Fruit fly (Drosophila melanogaster) whole organism, embryonic: ENCODE data around the gene CG6340.
A peak's percentile ranks its signal among the peaks of the same experiment; 100 is the strongest.

Experiments
- Blimp-1 ChIP-seq: fragments of 200-800 bp; sonication (Bioruptor generic); optimal IDR thresholded peaks from 3 replicates; lab custom pipeline; 2018; ENCODE audit warnings: missing biosample characterization, missing genetic modification characterization, mild to moderate bottlenecking, moderate library complexity, missing genetic modification reagents
- CG11696 ChIP-seq: fragments of 200-800 bp; sonication (Bioruptor generic); IDR thresholded peaks from 2 replicates; pipeline ENCODE4 v1.3.6; 2022; ENCODE audit warnings: missing biosample characterization, missing genetic modification characterization
- CG12659 ChIP-seq: fragments of 200-800 bp; sonication (Bioruptor generic); optimal IDR thresholded peaks from 3 replicates; lab custom pipeline; 2017; ENCODE audit warnings: mild to moderate bottlenecking, missing biosample characterization, missing genetic modification reagents, missing genetic modification characterization
- CG13296 ChIP-seq: fragments of 200-800 bp; sonication (Bioruptor generic); optimal IDR thresholded peaks from 3 replicates; lab custom pipeline; 2018; ENCODE audit warnings: missing biosample characterization, mild to moderate bottlenecking, missing genetic modification characterization
- CG14441 ChIP-seq: fragments of 200-800 bp; sonication (Bioruptor generic); IDR thresholded peaks from 2 replicates; pipeline ENCODE4 v1.3.6; 2022; ENCODE audit warnings: missing biosample characterization, missing genetic modification characterization
- CG14860 ChIP-seq: fragments of 200-800 bp; sonication (Bioruptor generic); IDR thresholded peaks from 3 replicates; pipeline ENCODE4 v1.3.6; 2022; ENCODE audit warnings: missing biosample characterization, missing genetic modification characterization; ENCODE audit not compliant: partially characterized antibody
- CG15479 ChIP-seq: fragments of 200-800 bp; sonication (Bioruptor generic); optimal IDR thresholded peaks from 3 replicates; lab custom pipeline; 2019; ENCODE audit warnings: missing biosample characterization, mild to moderate bottlenecking, missing genetic modification characterization, moderate library complexity
- CG17359 ChIP-seq: fragments of 200-800 bp; sonication (Bioruptor generic); optimal IDR thresholded peaks from 3 replicates; lab custom pipeline; 2018; ENCODE audit warnings: missing biosample characterization, mild to moderate bottlenecking, missing genetic modification characterization, moderate library complexity
- CG17361 ChIP-seq: fragments of 200-800 bp; sonication (Bioruptor generic); IDR thresholded peaks from 3 replicates; pipeline ENCODE4 v1.3.6; 2022; ENCODE audit warnings: missing biosample characterization, missing genetic modification characterization
- CG2120 ChIP-seq: fragments of 200-800 bp; sonication (Bioruptor generic); optimal IDR thresholded peaks from 3 replicates; lab custom pipeline; 2016; ENCODE audit warnings: missing biosample characterization, missing genetic modification characterization
- CG2199 ChIP-seq: fragments of 200-800 bp; sonication (Bioruptor generic); IDR thresholded peaks from 3 replicates; pipeline ENCODE4 v1.3.6; 2022; ENCODE audit warnings: missing biosample characterization, missing genetic modification characterization
- CG2202 ChIP-seq: fragments of 200-800 bp; sonication (Bioruptor generic); optimal IDR thresholded peaks from 2 replicates; lab custom pipeline; 2018; ENCODE audit warnings: missing biosample characterization, mild to moderate bottlenecking, missing genetic modification characterization
- CG2678 ChIP-seq: fragments of 200-800 bp; sonication (Bioruptor generic); optimal IDR thresholded peaks from 3 replicates; lab custom pipeline; 2019; ENCODE audit warnings: missing biosample characterization, mild to moderate bottlenecking, missing genetic modification characterization, moderate library complexity
- CG31365 ChIP-seq: fragments of 200-800 bp; sonication (Bioruptor generic); optimal IDR thresholded peaks from 2 replicates; lab custom pipeline; 2018; ENCODE audit warnings: missing biosample characterization, mild to moderate bottlenecking, missing genetic modification characterization
- CG33557 ChIP-seq: fragments of 200-800 bp; sonication (Bioruptor generic); optimal IDR thresholded peaks from 2 replicates; lab custom pipeline; 2019; ENCODE audit warnings: missing biosample characterization, mild to moderate bottlenecking, missing genetic modification characterization, moderate library complexity
- CG4404 ChIP-seq: fragments of 200-800 bp; sonication (Bioruptor generic); IDR thresholded peaks from 2 replicates; pipeline ENCODE4 v1.3.6; 2022; ENCODE audit warnings: missing biosample characterization, missing genetic modification characterization
- CG4617 ChIP-seq: fragments of 200-800 bp; sonication (Bioruptor generic); optimal IDR thresholded peaks from 3 replicates; lab custom pipeline; 2016; ENCODE audit warnings: missing biosample characterization, missing genetic modification characterization, borderline replicate concordance
- CG9727 ChIP-seq: fragments of 200-800 bp; sonication (Bioruptor generic); optimal IDR thresholded peaks from 3 replicates; lab custom pipeline; 2017; ENCODE audit warnings: missing biosample characterization, mild to moderate bottlenecking, missing genetic modification characterization
- Dek ChIP-seq: fragments of 200-800 bp; sonication (Bioruptor generic); optimal IDR thresholded peaks from 3 replicates; lab custom pipeline; 2019; ENCODE audit warnings: missing biosample characterization, mild to moderate bottlenecking, missing genetic modification characterization, moderate library complexity
- Gug ChIP-seq: fragments of 200-800 bp; sonication (Bioruptor generic); IDR thresholded peaks from 4 replicates; pipeline ENCODE4 v1.3.6; 2022; ENCODE audit warnings: missing biosample characterization, missing genetic modification characterization
- Hand ChIP-seq: fragments of 200-800 bp; sonication (Bioruptor generic); optimal IDR thresholded peaks from 2 replicates; lab custom pipeline; 2017; ENCODE audit warnings: mild to moderate bottlenecking, missing biosample characterization, missing genetic modification reagents, missing genetic modification characterization
- HmgZ ChIP-seq: fragments of 200-800 bp; sonication (Bioruptor generic); optimal IDR thresholded peaks from 2 replicates; lab custom pipeline; 2018; ENCODE audit warnings: missing biosample characterization, mild to moderate bottlenecking, missing genetic modification characterization
- NFAT ChIP-seq: fragments of 200-800 bp; sonication (Bioruptor generic); IDR thresholded peaks from 2 replicates; pipeline ENCODE4 v1.3.6; 2022; ENCODE audit warnings: missing biosample characterization, missing genetic modification characterization
- Optix ChIP-seq: fragments of 200-800 bp; sonication (Bioruptor generic); IDR thresholded peaks from 3 replicates; pipeline ENCODE4 v1.3.6; 2022; ENCODE audit warnings: missing biosample characterization, missing genetic modification characterization
- Side ChIP-seq: fragments of 200-800 bp; sonication (Bioruptor generic); optimal IDR thresholded peaks from 2 replicates; lab custom pipeline; 2016; ENCODE audit warnings: missing biosample characterization, missing genetic modification characterization
- Usf ChIP-seq: fragments of 200-800 bp; sonication (Bioruptor generic); optimal IDR thresholded peaks from 2 replicates; lab custom pipeline; 2017; ENCODE audit warnings: missing genotype, missing biosample characterization, missing genetic modification characterization
- YL-1 ChIP-seq: fragments of 200-800 bp; sonication (Bioruptor generic); optimal IDR thresholded peaks from 3 replicates; lab custom pipeline; 2017; ENCODE audit warnings: missing biosample characterization, mild to moderate bottlenecking, missing genetic modification characterization
- ac ChIP-seq: fragments of 200-800 bp; sonication (Bioruptor generic); optimal IDR thresholded peaks from 3 replicates; lab custom pipeline; 2017; ENCODE audit warnings: missing biosample characterization, mild to moderate bottlenecking, missing genetic modification characterization
- ap ChIP-seq: fragments of 200-800 bp; sonication (Bioruptor generic); IDR thresholded peaks from 2 replicates; pipeline ENCODE4 v1.3.6; 2022; ENCODE audit warnings: missing biosample characterization, missing genetic modification characterization
- bsh ChIP-seq, 2 experiments: fragments of 200-800 bp; sonication (Bioruptor generic); optimal IDR thresholded peaks; 2 replicates each; lab custom pipeline; 2017 to 2018; ENCODE audit warnings: mild to moderate bottlenecking in 2 of 2, missing biosample characterization in 2 of 2, missing genetic modification characterization in 2 of 2, moderate library complexity in 1 of 2
- cg ChIP-seq: fragments of 200-800 bp; sonication (Bioruptor generic); optimal IDR thresholded peaks from 3 replicates; lab custom pipeline; 2019; ENCODE audit warnings: missing biosample characterization, mild to moderate bottlenecking, missing genetic modification characterization, moderate library complexity
- chinmo ChIP-seq: fragments of 200-800 bp; sonication (Bioruptor generic); IDR thresholded peaks from 4 replicates; pipeline ENCODE4 v1.3.6; 2022; ENCODE audit warnings: missing biosample characterization, missing genetic modification characterization; ENCODE audit not compliant: partially characterized antibody
- crc ChIP-seq: fragments of 200-800 bp; sonication (Bioruptor generic); optimal IDR thresholded peaks from 2 replicates; lab custom pipeline; 2016; ENCODE audit warnings: missing biosample characterization, missing genetic modification characterization
- crol ChIP-seq: fragments of 200-800 bp; sonication (Bioruptor generic); IDR thresholded peaks from 2 replicates; pipeline ENCODE4 v1.3.6; 2022; ENCODE audit warnings: missing biosample characterization, missing genetic modification characterization
- esg ChIP-seq: fragments of 200-800 bp; sonication (Bioruptor generic); conservative IDR thresholded peaks from 2 replicates; pipeline ENCODE4 v1.3.6; 2022; ENCODE audit warnings: missing biosample characterization, missing genetic modification characterization
- exex ChIP-seq: fragments of 200-800 bp; sonication (Bioruptor generic); optimal IDR thresholded peaks from 4 replicates; lab custom pipeline; 2018; ENCODE audit warnings: missing biosample characterization, mild to moderate bottlenecking, missing genetic modification characterization, moderate library complexity
- fd3F ChIP-seq: fragments of 200-800 bp; sonication (Bioruptor generic); optimal IDR thresholded peaks from 2 replicates; lab custom pipeline; 2018; ENCODE audit warnings: missing biosample characterization, mild to moderate bottlenecking, missing genetic modification characterization, moderate library complexity
- fd64A ChIP-seq: fragments of 200-800 bp; sonication (Bioruptor generic); optimal IDR thresholded peaks from 3 replicates; lab custom pipeline; 2018; ENCODE audit warnings: missing biosample characterization, mild to moderate bottlenecking, missing genetic modification characterization
- kni ChIP-seq: fragments of 200-800 bp; sonication (Bioruptor generic); optimal IDR thresholded peaks from 3 replicates; lab custom pipeline; 2017; ENCODE audit warnings: mild to moderate bottlenecking, missing biosample characterization, missing genetic modification reagents, missing genetic modification characterization
- mirr ChIP-seq: fragments of 200-800 bp; sonication (Bioruptor generic); optimal IDR thresholded peaks from 3 replicates; lab custom pipeline; 2018; ENCODE audit warnings: missing biosample characterization, mild to moderate bottlenecking, missing genetic modification characterization
- phol ChIP-seq: fragments of 200-800 bp; sonication (Bioruptor generic); optimal IDR thresholded peaks from 3 replicates; lab custom pipeline; 2018; ENCODE audit warnings: missing biosample characterization, mild to moderate bottlenecking, missing genetic modification characterization, moderate library complexity
- schlank ChIP-seq: fragments of 200-800 bp; sonication (Bioruptor generic); optimal IDR thresholded peaks from 2 replicates; lab custom pipeline; 2018; ENCODE audit warnings: missing biosample characterization, mild to moderate bottlenecking, missing genetic modification characterization
- tup ChIP-seq: fragments of 200-800 bp; sonication (Bioruptor generic); optimal IDR thresholded peaks from 2 replicates; lab custom pipeline; 2016; ENCODE audit warnings: missing biosample characterization, mild to moderate bottlenecking, missing genetic modification characterization, moderate library complexity
- twi ChIP-seq: fragments of 200-800 bp; optimal IDR thresholded peaks from 2 replicates; lab custom pipeline; 2019; ENCODE audit warnings: missing biosample characterization, mild to moderate bottlenecking, missing genetic modification characterization, moderate library complexity
- zfh1 ChIP-seq: fragments of 200-800 bp; sonication (Bioruptor generic); IDR thresholded peaks from 3 replicates; pipeline ENCODE4 v1.3.6; 2022; ENCODE audit warnings: missing biosample characterization, missing genetic modification characterization

Gene CG6340

DNA sequence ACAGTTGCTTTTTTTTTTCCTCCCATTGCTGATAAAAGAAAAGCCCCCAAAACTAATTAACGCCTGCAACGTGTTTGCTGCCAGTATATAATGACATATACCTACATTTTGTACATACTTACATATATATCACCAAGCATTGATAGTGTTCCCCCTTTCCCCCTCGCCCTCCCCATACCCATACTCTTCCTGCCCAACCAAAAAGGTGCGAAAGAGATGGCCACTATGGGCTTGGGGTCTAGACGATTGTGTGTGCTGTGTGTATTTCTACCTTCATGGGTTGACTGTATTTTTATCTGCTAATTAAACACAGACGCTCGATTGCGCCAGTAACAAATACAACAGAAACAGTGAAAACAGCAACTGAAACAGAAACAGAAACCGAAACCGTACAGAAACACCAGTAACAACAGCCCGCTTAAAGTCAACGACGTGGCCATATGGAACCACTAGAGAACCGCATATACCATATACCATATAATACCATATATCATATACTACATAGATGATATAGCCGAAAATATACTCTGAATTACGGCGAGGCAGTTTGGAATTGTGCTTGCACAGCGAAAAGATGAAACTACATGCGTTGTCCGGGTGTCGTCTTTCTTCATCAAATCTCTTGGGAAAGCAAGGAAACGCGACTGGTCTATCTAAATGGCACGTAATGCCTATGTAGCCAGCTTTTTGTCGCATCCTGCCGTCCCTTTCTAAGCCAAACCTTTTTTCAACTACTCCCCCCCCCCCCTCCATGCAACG, 14.7 kb downstream of the CG6340 start (continued):
- peak; percentile 42 for TF ChIP-seq mirr (GFP tag; lab: Kevin White, UChicago)
- TF ChIP-seq CG14441 (GFP tag; lab: Robert Waterston, UW) = no peak
- peak; percentile 9 for TF ChIP-seq kni (GFP tag; lab: Kevin White, UChicago)
- TF ChIP-seq exex (tag; lab: Kevin White, UChicago) = peak; percentile 59
- TF ChIP-seq twi (tag; lab: Kevin White, UChicago) = peak; percentile 24
- TF ChIP-seq CG13296 (GFP tag; lab: Kevin White, UChicago) = no peak
- TF ChIP-seq Dek (tag; lab: Kevin White, UChicago) = no peak
- no peak for TF ChIP-seq zfh1 (GFP tag; lab: Robert Waterston, UW)

DNA sequence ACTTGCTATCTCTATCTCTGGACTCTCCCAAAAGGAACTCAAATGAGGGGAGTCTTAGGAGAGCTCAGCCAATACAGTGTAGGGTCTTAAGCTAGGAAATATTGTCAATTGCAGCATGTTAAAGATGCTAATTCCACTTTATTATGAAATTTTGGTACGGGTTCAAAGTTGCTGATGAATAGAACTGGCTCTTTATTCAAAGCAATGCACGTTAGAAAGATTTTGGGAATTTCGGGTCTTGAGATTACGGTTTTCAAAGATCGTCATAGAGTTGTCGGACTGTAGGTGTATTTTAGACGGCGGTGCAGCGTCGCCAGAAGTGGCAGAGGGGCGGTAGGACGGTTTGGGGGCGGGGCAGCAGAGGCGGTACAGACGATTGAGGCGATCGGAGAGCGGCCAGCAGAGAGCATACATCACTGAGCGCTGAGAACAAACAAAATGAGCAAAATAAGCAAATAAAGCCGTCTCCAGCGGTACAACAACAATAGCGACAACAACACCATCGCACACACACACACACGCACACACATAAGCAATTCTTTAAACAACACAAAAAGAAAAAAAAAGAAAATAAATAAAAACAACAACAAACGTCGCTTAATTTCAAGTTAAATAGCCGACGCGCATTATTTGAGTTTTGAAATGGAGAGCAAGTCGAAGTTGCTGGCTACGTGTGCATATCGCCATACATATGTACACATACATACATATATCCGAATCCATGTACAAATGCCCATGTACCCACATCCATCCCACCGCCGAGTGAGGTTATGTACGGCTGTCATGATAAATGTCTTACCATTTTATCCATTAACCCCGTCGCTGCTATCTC, 15.5 kb downstream of the CG6340 start:
- TF ChIP-seq CG4404 (GFP tag; lab: Robert Waterston, UW) (no peak), fd3F (GFP tag; lab: Kevin White, UChicago) (no peak), CG15479 (GFP tag; lab: Kevin White, UChicago) (no peak), fd64A (GFP tag; lab: Kevin White, UChicago) (peak; percentile 29), CG2199 (no peak), ap (GFP tag; lab: Robert Waterston, UW) (0 out of 2 replicates have a peak, but pooled peaks have one; percentile 9), cg (peak; percentile 52), CG11696 (GFP tag; lab: Robert Waterston, UW) (peak; percentile 43; the same call in 1 of the 2 replicates), CG17361 (GFP tag; lab: Robert Waterston, UW) (0 out of 3 replicates have a peak, but pooled peaks have one; percentile 18), CG17359 (tag; lab: Kevin White, UChicago) (peak; percentile 13), CG12659 (GFP tag; lab: Kevin White, UChicago) (no peak), Blimp-1 (peak; percentile 21), CG33557 (peak; percentile 33), CG2678 (tag; lab: Kevin White, UChicago) (no peak), Gug (GFP tag; lab: Robert Waterston, UW) (no peak), esg (GFP tag; lab: Robert Waterston, UW) (no peak), ac (peak; percentile 13), CG2202 (tag; lab: Kevin White, UChicago) (peak; percentile 51), tup (GFP tag; lab: Kevin White, UChicago) (no peak), Side (GFP tag; lab: Kevin White, UChicago) (no peak), crol (GFP tag; lab: Robert Waterston, UW) (peak; percentile 37; the same call in 1 of the 2 replicates), crc (GFP tag; lab: Kevin White, UChicago) (no peak), schlank (tag; lab: Kevin White, UChicago) (no peak), CG31365 (tag; lab: Kevin White, UChicago) (no peak), bsh (GFP tag; optimal IDR thresholded peaks at IDR 0.05; lab: Kevin White, UChicago) (peak in 1 of 2 experiments; percentile 2), CG2120 (no peak), Usf (no peak), CG9727 (GFP tag; lab: Kevin White, UChicago) (peak; percentile 33), CG14860 (GFP tag; lab: Robert Waterston, UW) (no peak), YL-1 (GFP tag; lab: Kevin White, UChicago) (no peak), Hand (GFP tag; lab: Kevin White, UChicago) (no peak), kni (GFP tag; lab: Kevin White, UChicago) (peak; percentile 48), NFAT (no peak), CG4617 (GFP tag; lab: Kevin White, UChicago) (no peak), HmgZ (tag; lab: Kevin White, UChicago) (no peak), Optix (GFP tag; lab: Robert Waterston, UW) (no peak), chinmo (no peak), phol (tag; lab: Kevin White, UChicago) (peak; percentile 8)
